Worm (Caenorhabditis elegans) whole organism, late embryonic: Measurements from ENCODE around the gene C04F6.7.

Experiments
- nfya-1 ChIP-seq: sonication (generic microtip); optimal IDR thresholded peaks from 2 replicates; lab custom pipeline; 2017; ENCODE audit warnings: missing genetic modification characterization, mild to moderate bottlenecking, missing compliant biosample characterization, antibody characterized with exemption, moderate library complexity
- pha-2 ChIP-seq: sonication (generic microtip); optimal IDR thresholded peaks from 2 replicates; lab custom pipeline; 2017; ENCODE audit warnings: mild to moderate bottlenecking, missing genetic modification characterization, missing compliant biosample characterization
- unc-42 ChIP-seq: sonication (generic microtip); optimal IDR thresholded peaks from 2 replicates; lab custom pipeline; 2016; ENCODE audit warnings: missing genotype, missing genetic modification characterization, missing compliant biosample characterization

DNA sequence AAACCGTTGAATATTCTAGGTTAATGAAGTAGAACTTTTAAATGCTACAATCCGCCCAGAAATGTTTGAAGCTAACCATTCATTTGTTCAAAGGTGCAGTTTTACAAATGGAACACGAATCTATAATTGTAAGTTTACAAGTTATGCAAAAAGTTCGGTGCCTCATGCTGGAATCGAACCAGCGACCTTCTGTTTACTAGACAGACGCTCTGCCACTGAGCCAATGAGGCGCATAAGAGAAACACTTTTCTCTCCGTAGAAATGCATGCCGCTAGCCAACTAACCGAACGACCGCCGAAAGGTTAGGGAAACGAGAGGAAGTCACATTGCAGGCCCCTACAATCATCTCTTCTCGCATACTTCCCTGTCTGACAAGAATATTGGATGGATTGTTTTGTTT lies 47.7 kb downstream of the C04F6.7 start:
- TF ChIP-seq unc-42 (tag; lab: Kevin White, UChicago) = peak; percentile 56
- peak; percentile 76 for TF ChIP-seq nfya-1 (tag; lab: Kevin White, UChicago)
- TF ChIP-seq pha-2 = peak; percentile 78
